Worm (Caenorhabditis elegans) whole organism, young adult: ENCODE measurements around the gene col-74.
"Not testable (repeated sequence)": the region's sequence is repeated elsewhere in the genome, so short reads cannot be mapped to it uniquely, and the experiment has no call there.

Experiments
- B0035.1 ChIP-seq: sonication (generic microtip); optimal IDR thresholded peaks from 2 replicates; lab custom pipeline; 2016; ENCODE audit warnings: missing genetic modification characterization, mild to moderate bottlenecking, missing compliant biosample characterization, missing genotype, missing genetic modification reagents
- D2030.7 ChIP-seq: fragments of 200-800 bp; sonication (Bioruptor generic); IDR thresholded peaks from 2 replicates; pipeline ENCODE4 v1.3.6; 2022; ENCODE audit warnings: missing genetic modification reagents, missing genetic modification characterization, missing compliant biosample characterization
- F10E7.11 ChIP-seq: sonication (generic microtip); optimal IDR thresholded peaks from 2 replicates; lab custom pipeline; 2017; ENCODE audit warnings: mild to moderate bottlenecking, missing genetic modification characterization, moderate library complexity, missing compliant biosample characterization
- F33H1.4 ChIP-seq: fragments of 200-800 bp; sonication (Bioruptor generic); IDR thresholded peaks from 2 replicates; pipeline ENCODE4 v1.3.6; 2022; ENCODE audit warnings: missing genetic modification reagents, missing genetic modification characterization, missing compliant biosample characterization
- F39B2.1 ChIP-seq: fragments of 200-800 bp; sonication (Bioruptor generic); IDR thresholded peaks from 2 replicates; pipeline ENCODE4 v1.3.6; 2022; ENCODE audit warnings: missing genetic modification reagents, missing genetic modification characterization, missing compliant biosample characterization
- F55B11.4 ChIP-seq: sonication (generic microtip); optimal IDR thresholded peaks from 2 replicates; lab custom pipeline; 2016; ENCODE audit warnings: missing compliant biosample characterization, missing genetic modification characterization, borderline replicate concordance; ENCODE audit not compliant: insufficient read depth
- T26A5.8 ChIP-seq: sonication (generic microtip); optimal IDR thresholded peaks from 2 replicates; lab custom pipeline; 2016; ENCODE audit warnings: missing genetic modification characterization, missing compliant biosample characterization
- Y53G8AR.9 ChIP-seq: fragments of 200-800 bp; sonication (Bioruptor generic); conservative IDR thresholded peaks from 2 replicates; pipeline ENCODE4 v1.3.6; 2022; ENCODE audit warnings: missing genetic modification reagents, missing genetic modification characterization, missing compliant biosample characterization
- Y56A3A.18 ChIP-seq: fragments of 200-800 bp; sonication (Bioruptor generic); IDR thresholded peaks from 2 replicates; pipeline ENCODE4 v1.3.6; 2022; ENCODE audit warnings: missing genetic modification reagents, missing genetic modification characterization, missing compliant biosample characterization
- Y67H2A.10 ChIP-seq: fragments of 200-800 bp; sonication (Bioruptor generic); conservative IDR thresholded peaks from 2 replicates; pipeline ENCODE4 v1.3.6; 2022; ENCODE audit warnings: missing genetic modification reagents, missing genetic modification characterization, missing compliant biosample characterization
- Y79H2A.3 ChIP-seq: fragments of 200-800 bp; sonication (Bioruptor generic); conservative IDR thresholded peaks from 2 replicates; pipeline ENCODE4 v1.3.6; 2022; ENCODE audit warnings: missing genetic modification reagents, missing genetic modification characterization, missing compliant biosample characterization
- Y95B8A.8 ChIP-seq: fragments of 200-800 bp; sonication (Bioruptor generic); IDR thresholded peaks from 2 replicates; pipeline ENCODE4 v1.3.6; 2022; ENCODE audit warnings: missing genetic modification reagents, missing genetic modification characterization, missing compliant biosample characterization
- ama-1 ChIP-seq, 3 experiments: fragments of 150-350 bp in 1 of 3; sonication (generic microtip) in 2 of 3; optimal IDR thresholded peaks; 2 replicates each; lab custom pipeline; 2014 to 2018; ENCODE audit warnings: missing biosample characterization in 2 of 3, missing genetic modification characterization in 2 of 3, missing genetic modification reagents in 2 of 3
- aptf-2 ChIP-seq: fragments of 200-800 bp; sonication (Bioruptor generic); conservative IDR thresholded peaks from 2 replicates; pipeline ENCODE4 v1.3.6; 2022; ENCODE audit warnings: missing genetic modification reagents, missing genetic modification characterization, missing compliant biosample characterization
- atf-7 ChIP-seq: sonication (generic microtip); optimal IDR thresholded peaks from 2 replicates; lab custom pipeline; 2017; ENCODE audit warnings: mild to moderate bottlenecking, missing genetic modification characterization, missing compliant biosample characterization
- attf-5 ChIP-seq: fragments of 200-800 bp; sonication (Bioruptor generic); optimal IDR thresholded peaks from 2 replicates; lab custom pipeline; 2018; ENCODE audit warnings: mild to moderate bottlenecking, missing genetic modification characterization, missing compliant biosample characterization
- attf-6 ChIP-seq: fragments of 200-800 bp; sonication (Bioruptor generic); IDR thresholded peaks from 2 replicates; pipeline ENCODE4 v1.3.6; 2022; ENCODE audit warnings: missing genetic modification reagents, missing genetic modification characterization, missing compliant biosample characterization
- cebp-1 ChIP-seq, 2 experiments: fragments of 200-800 bp in 1 of 2; sonication (Bioruptor generic) in 1 of 2; sonication (generic microtip) in 1 of 2; IDR thresholded peaks in 1 of 2; optimal IDR thresholded peaks in 1 of 2; 2 replicates each; pipeline versions ENCODE4 v1.3.6 to Lab custom; 2017 to 2022; ENCODE audit warnings: missing compliant biosample characterization in 2 of 2, missing genetic modification characterization in 2 of 2, mild to moderate bottlenecking in 1 of 2, missing genetic modification reagents in 1 of 2, moderate library complexity in 1 of 2
- cebp-2 ChIP-seq: fragments of 200-800 bp; sonication (Bioruptor generic); IDR thresholded peaks from 2 replicates; pipeline ENCODE4 v1.3.6; 2022; ENCODE audit warnings: missing genetic modification characterization, missing compliant biosample characterization
- ceh-40 ChIP-seq: fragments of 200-800 bp; sonication (Bioruptor generic); IDR thresholded peaks from 2 replicates; pipeline ENCODE4 v1.3.6; 2022; ENCODE audit warnings: missing genetic modification characterization, missing compliant biosample characterization
- chd-7 ChIP-seq: sonication (generic microtip); optimal IDR thresholded peaks from 2 replicates; lab custom pipeline; 2016; ENCODE audit warnings: mild to moderate bottlenecking, missing genetic modification characterization, moderate library complexity, missing compliant biosample characterization
- dox-1 ChIP-seq: fragments of 200-800 bp; sonication (Bioruptor generic); IDR thresholded peaks from 2 replicates; pipeline ENCODE4 v1.3.6; 2022; ENCODE audit warnings: missing genetic modification reagents, missing genetic modification characterization, missing compliant biosample characterization
- efl-1 ChIP-seq: fragments of 150-350 bp; optimal IDR thresholded peaks from 2 replicates; lab custom pipeline; 2014; ENCODE audit warnings: missing biosample characterization, missing genetic modification reagents, missing genetic modification characterization
- egl-18 ChIP-seq: fragments of 200-800 bp; sonication (Bioruptor generic); IDR thresholded peaks from 2 replicates; pipeline ENCODE4 v1.3.6; 2022; ENCODE audit warnings: missing genetic modification reagents, missing genetic modification characterization, missing compliant biosample characterization
- ekl-4 ChIP-seq: fragments of 200-800 bp; sonication (Bioruptor generic); IDR thresholded peaks from 2 replicates; pipeline ENCODE4 v1.3.6; 2022; ENCODE audit warnings: missing genetic modification reagents, missing genetic modification characterization, missing compliant biosample characterization
- fkh-3 ChIP-seq: sonication (generic microtip); optimal IDR thresholded peaks from 2 replicates; lab custom pipeline; 2016; ENCODE audit warnings: mild to moderate bottlenecking, missing genetic modification characterization, missing compliant biosample characterization
- gei-17 ChIP-seq: fragments of 200-800 bp; sonication (Bioruptor generic); optimal IDR thresholded peaks from 2 replicates; lab custom pipeline; 2018; ENCODE audit warnings: mild to moderate bottlenecking, missing genetic modification characterization, missing compliant biosample characterization
- hlh-26 ChIP-seq: fragments of 200-800 bp; sonication (Bioruptor generic); conservative IDR thresholded peaks from 2 replicates; pipeline ENCODE4 v1.3.6; 2022; ENCODE audit warnings: missing genetic modification reagents, missing genetic modification characterization, missing compliant biosample characterization
- hmg-1.2 ChIP-seq: fragments of 200-800 bp; sonication (Bioruptor generic); IDR thresholded peaks from 2 replicates; pipeline ENCODE4 v1.3.6; 2022; ENCODE audit warnings: missing genetic modification reagents, missing genetic modification characterization, missing compliant biosample characterization
- let-526 ChIP-seq: fragments of 200-800 bp; sonication (Bioruptor generic); IDR thresholded peaks from 2 replicates; pipeline ENCODE4 v1.3.6; 2022; ENCODE audit warnings: missing genetic modification reagents, missing genetic modification characterization, missing compliant biosample characterization
- lsl-1 ChIP-seq: fragments of 200-800 bp; sonication (Bioruptor generic); optimal IDR thresholded peaks from 2 replicates; lab custom pipeline; 2018; ENCODE audit warnings: mild to moderate bottlenecking, missing genetic modification characterization, moderate library complexity, missing compliant biosample characterization
- lsy-27 ChIP-seq: sonication (generic microtip); optimal IDR thresholded peaks from 2 replicates; lab custom pipeline; 2017; ENCODE audit warnings: missing genetic modification characterization, mild to moderate bottlenecking, missing compliant biosample characterization, antibody characterized with exemption, missing genotype, borderline replicate concordance; ENCODE audit not compliant: insufficient read depth
- mel-28 ChIP-seq: sonication (generic microtip); optimal IDR thresholded peaks from 2 replicates; lab custom pipeline; 2016; ENCODE audit warnings: borderline replicate concordance, mild to moderate bottlenecking, missing genetic modification characterization, missing compliant biosample characterization
- nhr-120 ChIP-seq: fragments of 200-800 bp; sonication (Bioruptor generic); IDR thresholded peaks from 2 replicates; pipeline ENCODE4 v1.3.6; 2022; ENCODE audit warnings: missing genetic modification characterization, missing compliant biosample characterization
- rcor-1 ChIP-seq: fragments of 200-800 bp; sonication (Bioruptor generic); IDR thresholded peaks from 2 replicates; pipeline ENCODE4 v1.3.6; 2022; ENCODE audit warnings: missing genetic modification reagents, missing genetic modification characterization, missing compliant biosample characterization
- rpc-1 ChIP-seq, 2 experiments: fragments of 150-350 bp in 1 of 2; sonication (generic microtip) in 1 of 2; optimal IDR thresholded peaks; 2 replicates each; lab custom pipeline; 2014 to 2018; ENCODE audit warnings: missing biosample characterization in 1 of 2, missing genetic modification characterization in 1 of 2, missing genetic modification reagents in 1 of 2, missing genotype in 1 of 2
- somi-1 ChIP-seq: fragments of 200-800 bp; sonication (Bioruptor generic); optimal IDR thresholded peaks from 2 replicates; lab custom pipeline; 2018; ENCODE audit warnings: mild to moderate bottlenecking, missing genetic modification characterization, missing compliant biosample characterization
- tbp1 ChIP-seq: fragments of 200-800 bp; sonication (Bioruptor generic); optimal IDR thresholded peaks from 2 replicates; lab custom pipeline; 2018; ENCODE audit warnings: mild to moderate bottlenecking, missing genetic modification characterization, missing compliant biosample characterization
- tbx-9 ChIP-seq: sonication (generic microtip); optimal IDR thresholded peaks from 2 replicates; lab custom pipeline; 2016; ENCODE audit warnings: borderline replicate concordance, missing genetic modification characterization, inconsistent platforms, missing compliant biosample characterization
- zfh-2 ChIP-seq: fragments of 200-800 bp; sonication (Bioruptor generic); conservative IDR thresholded peaks from 2 replicates; pipeline ENCODE4 v1.3.6; 2022; ENCODE audit warnings: missing genetic modification reagents, missing genetic modification characterization, missing compliant biosample characterization
- zim-3 ChIP-seq: sonication (generic microtip); optimal IDR thresholded peaks from 2 replicates; lab custom pipeline; 2017; ENCODE audit warnings: mild to moderate bottlenecking, missing genetic modification characterization, moderate library complexity, missing compliant biosample characterization
- ztf-3 ChIP-seq: fragments of 200-800 bp; sonication (Bioruptor generic); optimal IDR thresholded peaks from 2 replicates; lab custom pipeline; 2018; ENCODE audit warnings: mild to moderate bottlenecking, missing genetic modification characterization, missing compliant biosample characterization
- ztf-6 ChIP-seq: fragments of 200-800 bp; sonication (Bioruptor generic); IDR thresholded peaks from 2 replicates; pipeline ENCODE4 v1.3.6; 2022; ENCODE audit warnings: missing genetic modification reagents, missing genetic modification characterization, missing compliant biosample characterization

The col-74 gene

ce11 chrII:5815382-5815781 is 14.8 kb upstream of the col-74 start, which contains the start of gene wago-5:
Gene wago-5 (minus strand): TSS chrII:5815482.
- TF ChIP-seq ekl-4 (GFP tag; lab: Robert Waterston, UW); hlh-26 (GFP tag; lab: Robert Waterston, UW); mel-28: not testable (repeated sequence)

ce11 chrII:5816346-5816745 is 13.8 kb upstream of the col-74 start, which contains the start of gene ZK1248.20:
Gene ZK1248.20 (plus strand): TSS chrII:5816646.
- TF ChIP-seq tbp1 (GFP tag; lab: Kevin White, UChicago) (no peak), T26A5.8 (no peak), egl-18 (GFP tag; lab: Robert Waterston, UW) (no peak), zfh-2 (GFP tag; lab: Robert Waterston, UW) (no peak), F39B2.1 (GFP tag; lab: Robert Waterston, UW) (no peak), nhr-120 (GFP tag; lab: Robert Waterston, UW) (no peak), lsl-1 (GFP tag; lab: Kevin White, UChicago) (no peak), gei-17 (GFP tag; lab: Kevin White, UChicago) (no peak), rpc-1 (optimal IDR thresholded peaks at IDR 0.05; lab: Kevin White, UChicago) (no peak), rpc-1 (tag; optimal IDR thresholded peaks at IDR 0.05; lab: Kevin White, UChicago) (no peak), Y53G8AR.9 (no peak), aptf-2 (GFP tag; lab: Robert Waterston, UW) (no peak), lsy-27 (tag; lab: Kevin White, UChicago) (no peak), F10E7.11 (tag; lab: Kevin White, UChicago) (no peak), efl-1 (no peak), Y79H2A.3 (GFP tag; lab: Robert Waterston, UW) (no peak), cebp-1 (GFP tag; IDR thresholded peaks at IDR 0.05; lab: Robert Waterston, UW) (no peak), cebp-1 (tag; optimal IDR thresholded peaks at IDR 0.05; lab: Kevin White, UChicago) (no peak), atf-7 (no peak)

- TF ChIP-seq hlh-26 (GFP tag; lab: Robert Waterston, UW): no peak
- no peak for TF ChIP-seq ztf-3 (GFP tag; lab: Kevin White, UChicago)
- TF ChIP-seq fkh-3 (tag; lab: Kevin White, UChicago): no peak
- TF ChIP-seq Y56A3A.18 (GFP tag; lab: Robert Waterston, UW): no peak
- no peak for TF ChIP-seq somi-1
- TF ChIP-seq tbx-9 (tag; lab: Kevin White, UChicago): no peak
- TF ChIP-seq cebp-2 (GFP tag; lab: Robert Waterston, UW): no peak
- no peak for TF ChIP-seq rcor-1
- no peak for TF ChIP-seq D2030.7
- no peak for TF ChIP-seq let-526 (GFP tag; lab: Robert Waterston, UW)
- no peak for TF ChIP-seq lsy-27 (tag; lab: Kevin White, UChicago)
These were observed 11.9 kb upstream of the col-74 start, which contains the start of gene ZK1248.4 for ce11 chrII:5818298-5818697. Gene ZK1248.4 (plus strand): TSS chrII:5818598.

- TF ChIP-seq zim-3 (tag; lab: Kevin White, UChicago): no peak
- TF ChIP-seq F55B11.4 (tag; lab: Kevin White, UChicago): no peak
- TF ChIP-seq hmg-1.2 (GFP tag; lab: Robert Waterston, UW): peak; percentile 21; the same call in 1 of the 2 replicates
- TF ChIP-seq B0035.1 (tag; lab: Kevin White, UChicago): no peak
- peak; percentile 70 for TF ChIP-seq dox-1 (GFP tag; lab: Robert Waterston, UW)
- no peak for TF ChIP-seq Y67H2A.10 (GFP tag; lab: Robert Waterston, UW)
- TF ChIP-seq attf-5 (GFP tag; lab: Kevin White, UChicago): peak; percentile 31
- TF ChIP-seq ztf-6 (GFP tag; lab: Robert Waterston, UW): 0 out of 2 replicates have a peak, but pooled peaks have one; percentile 47
- no peak for TF ChIP-seq ceh-40 (GFP tag; lab: Robert Waterston, UW)
- peak; percentile 39; the same call in 1 of the 2 replicates for TF ChIP-seq F33H1.4 (GFP tag; lab: Robert Waterston, UW)
- TF ChIP-seq D2030.7: peak; percentile 51; the same call in 1 of the 2 replicates
- no peak for TF ChIP-seq chd-7 (tag; lab: Kevin White, UChicago)
- TF ChIP-seq attf-6 (GFP tag; lab: Robert Waterston, UW): 0 out of 2 replicates have a peak, but pooled peaks have one; percentile 35
- peak; percentile 20 for TF ChIP-seq tbp1 (GFP tag; lab: Kevin White, UChicago)
- TF ChIP-seq ama-1 (optimal IDR thresholded peaks at IDR 0.05; lab: Kevin White, UChicago): no peak
- TF ChIP-seq ama-1 (GFP tag; optimal IDR thresholded peaks at IDR 0.05; lab: Kevin White, UChicago): no peak
- 0 out of 2 replicates have a peak, but pooled peaks have one; percentile 21 for TF ChIP-seq Y95B8A.8 (GFP tag; lab: Robert Waterston, UW)
These were observed 10.5 kb upstream of the col-74 start for ce11 chrII:5819655-5820054.
